Worm (Caenorhabditis elegans) whole organism, L2 larva: Measurements from ENCODE around the gene H39E20.1.

Experiments used
- C34F6.9 ChIP-seq: fragments of 150-350 bp; optimal IDR thresholded peaks from 2 replicates; lab custom pipeline; 2014; ENCODE audit warnings: missing biosample characterization, missing genetic modification characterization
- F13H6.1 ChIP-seq: sonication (generic microtip); optimal IDR thresholded peaks from 2 replicates; lab custom pipeline; 2016; ENCODE audit warnings: missing genetic modification characterization, missing compliant biosample characterization
- R02D3.7 ChIP-seq: fragments of 150-350 bp; optimal IDR thresholded peaks from 2 replicates; lab custom pipeline; 2014; ENCODE audit warnings: missing biosample characterization, missing genetic modification characterization
- Y55F3AM.14 ChIP-seq: fragments of 200-800 bp; sonication (Bioruptor generic); optimal IDR thresholded peaks from 2 replicates; lab custom pipeline; 2018; ENCODE audit warnings: mild to moderate bottlenecking, missing genetic modification characterization, missing compliant biosample characterization
- ZK546.5 ChIP-seq: sonication (generic microtip); optimal IDR thresholded peaks from 2 replicates; lab custom pipeline; 2017; ENCODE audit warnings: missing biosample characterization, missing genetic modification characterization
- alr-1 ChIP-seq: fragments of 150-350 bp; optimal IDR thresholded peaks from 2 replicates; lab custom pipeline; 2014; ENCODE audit warnings: missing biosample characterization, missing genetic modification characterization
- aly-2 ChIP-seq: fragments of 150-350 bp; optimal IDR thresholded peaks from 2 replicates; lab custom pipeline; 2014; ENCODE audit warnings: missing biosample characterization, missing genetic modification characterization
- ama-1 ChIP-seq: fragments of 150-350 bp; optimal IDR thresholded peaks from 2 replicates; lab custom pipeline; 2018; ENCODE audit warnings: inconsistent platforms
- blmp-1 ChIP-seq: sonication (generic microtip); optimal IDR thresholded peaks from 2 replicates; lab custom pipeline; 2017; ENCODE audit warnings: missing genetic modification characterization, mild to moderate bottlenecking, missing compliant biosample characterization, antibody characterized with exemption, moderate library complexity; ENCODE audit not compliant: insufficient read depth
- ceh-16 ChIP-seq: fragments of 150-350 bp; optimal IDR thresholded peaks from 2 replicates; lab custom pipeline; 2014; ENCODE audit warnings: missing biosample characterization, missing genetic modification characterization
- ceh-82 ChIP-seq: fragments of 150-350 bp; optimal IDR thresholded peaks from 2 replicates; lab custom pipeline; 2014; ENCODE audit warnings: missing biosample characterization, missing genetic modification characterization
- crh-2 ChIP-seq: sonication (generic microtip); optimal IDR thresholded peaks from 2 replicates; lab custom pipeline; 2017; ENCODE audit warnings: missing biosample characterization, missing genetic modification characterization
- dmd-4 ChIP-seq: sonication (generic microtip); optimal IDR thresholded peaks from 2 replicates; lab custom pipeline; 2017; ENCODE audit warnings: missing biosample characterization, missing genetic modification characterization
- egl-27 ChIP-seq: sonication (generic microtip); optimal IDR thresholded peaks from 3 replicates; lab custom pipeline; 2017; ENCODE audit warnings: missing biosample characterization, missing genetic modification reagents, missing genetic modification characterization
- elt-1 ChIP-seq: fragments of 150-350 bp; optimal IDR thresholded peaks from 2 replicates; lab custom pipeline; 2014; ENCODE audit warnings: missing biosample characterization, missing genetic modification characterization
- elt-3 ChIP-seq: sonication (generic microtip); optimal IDR thresholded peaks from 2 replicates; lab custom pipeline; 2017; ENCODE audit warnings: missing biosample characterization, missing genetic modification characterization
- fos-1 ChIP-seq: fragments of 150-350 bp; optimal IDR thresholded peaks from 2 replicates; lab custom pipeline; 2014; ENCODE audit warnings: missing biosample characterization, missing genetic modification characterization
- gmeb-1 ChIP-seq: fragments of 150-350 bp; optimal IDR thresholded peaks from 2 replicates; lab custom pipeline; 2014; ENCODE audit warnings: missing biosample characterization, missing genetic modification characterization
- lin-11 ChIP-seq: fragments of 150-350 bp; sonication (generic microtip); optimal IDR thresholded peaks from 2 replicates; lab custom pipeline; 2014; ENCODE audit warnings: missing biosample characterization, missing genetic modification characterization, inconsistent platforms, mixed read lengths
- lin-13 ChIP-seq: fragments of 150-350 bp; optimal IDR thresholded peaks from 2 replicates; lab custom pipeline; 2014; ENCODE audit warnings: missing biosample characterization, missing genetic modification reagents, missing genetic modification characterization
- lin-39 ChIP-seq: fragments of 150-350 bp; optimal IDR thresholded peaks from 2 replicates; lab custom pipeline; 2014; ENCODE audit warnings: missing biosample characterization, missing genetic modification reagents, missing genetic modification characterization
- lsy-2 ChIP-seq, 2 experiments: fragments of 150-350 bp in 1 of 2; sonication (generic microtip) in 1 of 2; optimal IDR thresholded peaks; 2 replicates each; lab custom pipeline; 2014 to 2017; ENCODE audit warnings: missing biosample characterization in 2 of 2, missing genetic modification characterization in 2 of 2
- mab-5 ChIP-seq: fragments of 150-350 bp; optimal IDR thresholded peaks from 2 replicates; lab custom pipeline; 2014; ENCODE audit warnings: missing biosample characterization, missing genetic modification characterization
- mbf-1 ChIP-seq: sonication (generic microtip); optimal IDR thresholded peaks from 2 replicates; lab custom pipeline; 2017; ENCODE audit warnings: missing biosample characterization, missing genetic modification characterization
- mdl-1 ChIP-seq, 2 experiments: fragments of 150-350 bp in 1 of 2; sonication (generic microtip) in 1 of 2; optimal IDR thresholded peaks; 2 replicates each; lab custom pipeline; 2017; ENCODE audit warnings: missing biosample characterization in 2 of 2, missing genetic modification characterization in 2 of 2
- nhr-10 ChIP-seq: sonication (generic microtip); optimal IDR thresholded peaks from 2 replicates; lab custom pipeline; 2017; ENCODE audit warnings: missing biosample characterization, missing genetic modification characterization
- nhr-11 ChIP-seq: fragments of 150-350 bp; optimal IDR thresholded peaks from 2 replicates; lab custom pipeline; 2014; ENCODE audit warnings: missing biosample characterization, missing genetic modification characterization
- nhr-12 ChIP-seq: fragments of 150-350 bp; optimal IDR thresholded peaks from 2 replicates; lab custom pipeline; 2014; ENCODE audit warnings: missing biosample characterization, missing genetic modification characterization
- nhr-129 ChIP-seq: fragments of 150-350 bp; optimal IDR thresholded peaks from 2 replicates; lab custom pipeline; 2014; ENCODE audit warnings: missing biosample characterization, missing genetic modification characterization
- nhr-21 ChIP-seq: fragments of 150-350 bp; optimal IDR thresholded peaks from 2 replicates; lab custom pipeline; 2014; ENCODE audit warnings: missing biosample characterization, missing genetic modification characterization
- nhr-23 ChIP-seq: fragments of 150-350 bp; optimal IDR thresholded peaks from 2 replicates; lab custom pipeline; 2014; ENCODE audit warnings: missing biosample characterization, missing genetic modification reagents, missing genetic modification characterization
- nhr-237 ChIP-seq: fragments of 150-350 bp; optimal IDR thresholded peaks from 2 replicates; lab custom pipeline; 2014; ENCODE audit warnings: missing biosample characterization, missing genetic modification characterization
- nhr-25 ChIP-seq: fragments of 150-350 bp; sonication (generic microtip); optimal IDR thresholded peaks from 3 replicates; lab custom pipeline; 2014; ENCODE audit warnings: missing biosample characterization, missing genetic modification characterization
- nhr-6 ChIP-seq: fragments of 150-350 bp; optimal IDR thresholded peaks from 2 replicates; lab custom pipeline; 2014; ENCODE audit warnings: missing biosample characterization, missing genetic modification characterization
- nhr-77 ChIP-seq: fragments of 150-350 bp; optimal IDR thresholded peaks from 2 replicates; lab custom pipeline; 2014; ENCODE audit warnings: missing biosample characterization, missing genetic modification characterization
- peb-1 ChIP-seq: fragments of 150-350 bp; optimal IDR thresholded peaks from 2 replicates; lab custom pipeline; 2014; ENCODE audit warnings: missing biosample characterization, missing genetic modification characterization
- sem-4 ChIP-seq: fragments of 150-350 bp; optimal IDR thresholded peaks from 2 replicates; lab custom pipeline; 2014; ENCODE audit warnings: missing biosample characterization, missing genetic modification reagents, missing genetic modification characterization
- skn-1 ChIP-seq: sonication (generic microtip); optimal IDR thresholded peaks from 2 replicates; lab custom pipeline; 2017; ENCODE audit warnings: missing biosample characterization, missing genetic modification characterization
- sma-3 ChIP-seq: sonication (generic microtip); optimal IDR thresholded peaks from 2 replicates; lab custom pipeline; 2016; ENCODE audit warnings: missing genetic modification reagents, missing genetic modification characterization, missing compliant biosample characterization
- sma-9 ChIP-seq, 2 experiments: fragments of 150-350 bp in 1 of 2; sonication (generic microtip) in 1 of 2; optimal IDR thresholded peaks; 2 replicates each; lab custom pipeline; 2014 to 2016; ENCODE audit warnings: missing genetic modification characterization in 2 of 2, mild to moderate bottlenecking in 1 of 2, missing biosample characterization in 1 of 2, missing compliant biosample characterization in 1 of 2, missing genetic modification reagents in 1 of 2, moderate library complexity in 1 of 2
- snpc-4 ChIP-seq: fragments of 150-350 bp; optimal IDR thresholded peaks from 2 replicates; lab custom pipeline; 2014; ENCODE audit warnings: missing biosample characterization, missing genetic modification characterization
- unc-39 ChIP-seq: fragments of 150-350 bp; optimal IDR thresholded peaks from 2 replicates; lab custom pipeline; 2014; ENCODE audit warnings: missing biosample characterization, missing genetic modification characterization
- unc-55 ChIP-seq: fragments of 150-350 bp; sonication (generic microtip); optimal IDR thresholded peaks from 3 replicates; lab custom pipeline; 2014; ENCODE audit warnings: missing biosample characterization, missing genetic modification reagents, missing genetic modification characterization
- unc-62 ChIP-seq: fragments of 150-350 bp; optimal IDR thresholded peaks from 2 replicates; lab custom pipeline; 2014; ENCODE audit warnings: missing biosample characterization, missing genetic modification reagents, missing genetic modification characterization
- zag-1 ChIP-seq: fragments of 150-350 bp; optimal IDR thresholded peaks from 2 replicates; lab custom pipeline; 2014; ENCODE audit warnings: missing biosample characterization, missing genetic modification characterization
- ztf-1 ChIP-seq: fragments of 200-800 bp; sonication (Bioruptor generic); conservative IDR thresholded peaks from 2 replicates; pipeline ENCODE4 v1.3.6; 2022; ENCODE audit warnings: missing genetic modification characterization, missing compliant biosample characterization
- ztf-11 ChIP-seq: sonication (generic microtip); optimal IDR thresholded peaks from 2 replicates; lab custom pipeline; 2017; ENCODE audit warnings: missing biosample characterization, missing genetic modification characterization
- ztf-4 ChIP-seq: fragments of 150-350 bp; optimal IDR thresholded peaks from 2 replicates; lab custom pipeline; 2014; ENCODE audit warnings: missing biosample characterization, missing genetic modification characterization

H39E20.1 gene

ce11 chrX:1397516-1397915 is at the start of gene H39E20.1:
H39E20.1 (minus strand) TSS chrX:1397616.
- TF ChIP-seq ama-1 (no peak), aly-2 (tag; lab: Kevin White, UChicago) (no peak), crh-2 (tag; lab: Kevin White, UChicago) (no peak)

- TF ChIP-seq zag-1 (tag; lab: Kevin White, UChicago) (peak; percentile 92), lin-11 (tag; lab: Kevin White, UChicago) (peak; percentile 97), ceh-16 (tag; lab: Kevin White, UChicago) (peak; percentile 44), egl-27 (tag; lab: Kevin White, UChicago) (peak; percentile 94), R02D3.7 (tag; lab: Kevin White, UChicago) (peak; percentile 12), lin-13 (GFP tag; lab: Kevin White, UChicago) (peak; percentile 86), nhr-77 (tag; lab: Kevin White, UChicago) (peak; percentile 36), C34F6.9 (tag; lab: Kevin White, UChicago) (peak; percentile 98), dmd-4 (tag; lab: Kevin White, UChicago) (no peak), fos-1 (tag; lab: Kevin White, UChicago) (peak; percentile 97), nhr-11 (tag; lab: Kevin White, UChicago) (no peak), ceh-82 (tag; lab: Kevin White, UChicago) (no peak), mdl-1 (tag; optimal IDR thresholded peaks at IDR 0.05; lab: Kevin White, UChicago) (peak; percentile 97), elt-1 (tag; lab: Kevin White, UChicago) (no peak), gmeb-1 (tag; lab: Kevin White, UChicago) (peak; percentile 85), ama-1 (peak; percentile 62), F13H6.1 (tag; lab: Kevin White, UChicago) (peak; percentile 98), ztf-4 (peak; percentile 93), elt-3 (tag; lab: Kevin White, UChicago) (no peak), nhr-6 (peak; percentile 93), unc-62 (GFP tag; lab: Kevin White, UChicago) (peak; percentile 48), sem-4 (tag; lab: Kevin White, UChicago) (peak; percentile 87), alr-1 (tag; lab: Kevin White, UChicago) (no peak), nhr-23 (no peak), snpc-4 (peak; percentile 84), peb-1 (no peak), nhr-12 (tag; lab: Kevin White, UChicago) (no peak), nhr-21 (peak; percentile 95), mbf-1 (tag; lab: Kevin White, UChicago) (no peak), lsy-2 (tag; optimal IDR thresholded peaks at IDR 0.05; lab: Kevin White, UChicago) (peak; percentile 77 to 94), sma-3 (peak; percentile 94), nhr-237 (tag; lab: Kevin White, UChicago) (peak; percentile 75), unc-39 (tag; lab: Kevin White, UChicago) (no peak), crh-2 (tag; lab: Kevin White, UChicago) (peak; percentile 94), lin-39 (tag; lab: Kevin White, UChicago) (peak; percentile 36), ZK546.5 (tag; lab: Kevin White, UChicago) (peak; percentile 69), skn-1 (tag; lab: Kevin White, UChicago) (peak; percentile 66), nhr-10 (peak; percentile 53), aly-2 (tag; lab: Kevin White, UChicago) (no peak), ztf-11 (tag; lab: Kevin White, UChicago) (peak; percentile 14), blmp-1 (tag; lab: Kevin White, UChicago) (peak; percentile 84), unc-55 (GFP tag; lab: Kevin White, UChicago) (peak; percentile 97), Y55F3AM.14 (GFP tag; lab: Kevin White, UChicago) (peak; percentile 60), ztf-1 (GFP tag; lab: Robert Waterston, UW) (no peak), nhr-25 (peak; percentile 96), mab-5 (tag; lab: Kevin White, UChicago) (peak; percentile 92), nhr-129 (peak; percentile 96), sma-9 (GFP tag; optimal IDR thresholded peaks at IDR 0.05; lab: Kevin White, UChicago) (peak; percentile 96), sma-9 (tag; optimal IDR thresholded peaks at IDR 0.05; lab: Kevin White, UChicago) (no peak)
Measured at ce11 chrX:1446593-1447141, 49.3 kb upstream of the H39E20.1 start, which contains the start of gene zfp-3. zfp-3 (minus strand) TSS chrX:1446643.
